Fruit fly (Drosophila melanogaster) whole organism, embryonic: ENCODE measurements around the gene JIL-1.

Experiments
- Adf1 ChIP-seq: fragments of 200-800 bp; sonication (Bioruptor generic); IDR thresholded peaks from 2 replicates; pipeline ENCODE4 v1.3.6; 2022; ENCODE audit warnings: missing biosample characterization, missing genetic modification characterization
- Asciz ChIP-seq: fragments of 200-800 bp; sonication (Bioruptor generic); optimal IDR thresholded peaks from 2 replicates; lab custom pipeline; 2017; ENCODE audit warnings: missing biosample characterization, mild to moderate bottlenecking, missing genetic modification characterization, missing genetic modification reagents
- CG10267 ChIP-seq: fragments of 200-800 bp; sonication (Bioruptor generic); optimal IDR thresholded peaks from 2 replicates; lab custom pipeline; 2018; ENCODE audit warnings: missing biosample characterization, mild to moderate bottlenecking, missing genetic modification characterization, moderate library complexity
- CG10979 ChIP-seq: fragments of 200-800 bp; sonication (Bioruptor generic); optimal IDR thresholded peaks from 2 replicates; lab custom pipeline; 2018; ENCODE audit warnings: missing biosample characterization, mild to moderate bottlenecking, missing genetic modification characterization, moderate library complexity
- CG12219 ChIP-seq: fragments of 200-800 bp; sonication (Bioruptor generic); optimal IDR thresholded peaks from 3 replicates; lab custom pipeline; 2018; ENCODE audit warnings: missing biosample characterization, mild to moderate bottlenecking, missing genetic modification characterization
- CG12659 ChIP-seq: fragments of 200-800 bp; sonication (Bioruptor generic); optimal IDR thresholded peaks from 3 replicates; lab custom pipeline; 2017; ENCODE audit warnings: mild to moderate bottlenecking, missing biosample characterization, missing genetic modification reagents, missing genetic modification characterization
- CG16813 ChIP-seq: fragments of 200-800 bp; sonication (Bioruptor generic); IDR thresholded peaks from 3 replicates; pipeline ENCODE4 v1.3.6; 2022; ENCODE audit warnings: missing biosample characterization, missing genetic modification characterization; ENCODE audit not compliant: partially characterized antibody
- CG17612 ChIP-seq: fragments of 200-800 bp; sonication (Bioruptor generic); IDR thresholded peaks from 2 replicates; pipeline ENCODE4 v1.3.6; 2022; ENCODE audit warnings: missing biosample characterization, missing genetic modification characterization
- CG17829 ChIP-seq: fragments of 200-800 bp; optimal IDR thresholded peaks from 2 replicates; lab custom pipeline; 2019; ENCODE audit warnings: missing biosample characterization, mild to moderate bottlenecking, missing genetic modification characterization, moderate library complexity
- CG17912 ChIP-seq: fragments of 200-800 bp; sonication (Bioruptor generic); optimal IDR thresholded peaks from 2 replicates; lab custom pipeline; 2018; ENCODE audit warnings: missing biosample characterization, mild to moderate bottlenecking, missing genetic modification characterization
- CG18599 ChIP-seq: fragments of 200-800 bp; sonication (Bioruptor generic); optimal IDR thresholded peaks from 3 replicates; lab custom pipeline; 2017; ENCODE audit warnings: missing biosample characterization, missing genetic modification characterization, mild to moderate bottlenecking, moderate library complexity, missing genetic modification reagents
- CG18619 ChIP-seq: fragments of 200-800 bp; sonication (Bioruptor generic); optimal IDR thresholded peaks from 3 replicates; lab custom pipeline; 2017; ENCODE audit warnings: missing biosample characterization, mild to moderate bottlenecking, missing genetic modification characterization
- CG2875 ChIP-seq: fragments of 200-800 bp; sonication (Bioruptor generic); optimal IDR thresholded peaks from 2 replicates; lab custom pipeline; 2017; ENCODE audit warnings: missing biosample characterization, mild to moderate bottlenecking, missing genetic modification characterization, missing genetic modification reagents
- CG34422 ChIP-seq: fragments of 200-800 bp; sonication (Bioruptor generic); IDR thresholded peaks from 3 replicates; pipeline ENCODE4 v1.3.6; 2022; ENCODE audit warnings: missing biosample characterization, missing genetic modification characterization
- CG3838 ChIP-seq: fragments of 200-800 bp; sonication (Bioruptor generic); optimal IDR thresholded peaks from 3 replicates; lab custom pipeline; 2016; ENCODE audit warnings: missing biosample characterization, missing genetic modification characterization
- CG4404 ChIP-seq: fragments of 200-800 bp; sonication (Bioruptor generic); IDR thresholded peaks from 2 replicates; pipeline ENCODE4 v1.3.6; 2022; ENCODE audit warnings: missing biosample characterization, missing genetic modification characterization
- CG7745 ChIP-seq: fragments of 200-800 bp; sonication (Bioruptor generic); optimal IDR thresholded peaks from 2 replicates; lab custom pipeline; 2018; ENCODE audit warnings: missing biosample characterization, mild to moderate bottlenecking, missing genetic modification characterization, moderate library complexity
- CG8388 ChIP-seq: fragments of 200-800 bp; sonication (Bioruptor generic); optimal IDR thresholded peaks from 2 replicates; lab custom pipeline; 2019; ENCODE audit warnings: missing biosample characterization, mild to moderate bottlenecking, missing genetic modification characterization, moderate library complexity
- CTCF ChIP-seq: fragments of 200-800 bp; sonication (Bioruptor generic); optimal IDR thresholded peaks from 2 replicates; lab custom pipeline; 2017; ENCODE audit warnings: missing biosample characterization, mild to moderate bottlenecking, missing genetic modification characterization, moderate library complexity
- D19A ChIP-seq: fragments of 200-800 bp; optimal IDR thresholded peaks from 3 replicates; lab custom pipeline; 2019; ENCODE audit warnings: missing biosample characterization, mild to moderate bottlenecking, missing genetic modification characterization, moderate library complexity
- Dad ChIP-seq: fragments of 200-800 bp; sonication (Bioruptor generic); optimal IDR thresholded peaks from 3 replicates; lab custom pipeline; 2016; ENCODE audit warnings: missing biosample characterization, missing genetic modification characterization
- Dek ChIP-seq: fragments of 200-800 bp; sonication (Bioruptor generic); optimal IDR thresholded peaks from 3 replicates; lab custom pipeline; 2019; ENCODE audit warnings: missing biosample characterization, mild to moderate bottlenecking, missing genetic modification characterization, moderate library complexity
- Dll ChIP-seq: fragments of 200-800 bp; sonication (Bioruptor generic); IDR thresholded peaks from 4 replicates; pipeline ENCODE4 v1.3.6; 2022; ENCODE audit warnings: missing biosample characterization, missing genetic modification characterization; ENCODE audit not compliant: partially characterized antibody
- E2f1 ChIP-seq: fragments of 200-800 bp; sonication (Bioruptor generic); IDR thresholded peaks from 2 replicates; pipeline ENCODE4 v1.3.6; 2022; ENCODE audit warnings: missing biosample characterization, missing genetic modification characterization
- Fer1 ChIP-seq: fragments of 200-800 bp; sonication (Bioruptor generic); optimal IDR thresholded peaks from 2 replicates; lab custom pipeline; 2017; ENCODE audit warnings: missing biosample characterization, mild to moderate bottlenecking, missing genetic modification characterization
- Hand ChIP-seq: fragments of 200-800 bp; sonication (Bioruptor generic); optimal IDR thresholded peaks from 2 replicates; lab custom pipeline; 2017; ENCODE audit warnings: mild to moderate bottlenecking, missing biosample characterization, missing genetic modification reagents, missing genetic modification characterization
- Poxn ChIP-seq: fragments of 200-800 bp; sonication (Bioruptor generic); IDR thresholded peaks from 2 replicates; pipeline ENCODE4 v1.3.6; 2022; ENCODE audit warnings: missing biosample characterization, missing genetic modification characterization
- Sry-β ChIP-seq: fragments of 200-800 bp; sonication (Bioruptor generic); optimal IDR thresholded peaks from 2 replicates; lab custom pipeline; 2018; ENCODE audit warnings: missing biosample characterization, mild to moderate bottlenecking, missing genetic modification characterization, moderate library complexity
- ab ChIP-seq: fragments of 200-800 bp; sonication (Bioruptor generic); optimal IDR thresholded peaks from 2 replicates; lab custom pipeline; 2016; ENCODE audit warnings: missing biosample characterization, missing genetic modification characterization
- caup ChIP-seq: fragments of 200-800 bp; sonication (Bioruptor generic); optimal IDR thresholded peaks from 3 replicates; lab custom pipeline; 2017; ENCODE audit warnings: missing biosample characterization, mild to moderate bottlenecking, missing genetic modification characterization, moderate library complexity; ENCODE audit not compliant: severe bottlenecking
- chif ChIP-seq, 2 experiments: fragments of 200-800 bp; sonication (Bioruptor generic); optimal IDR thresholded peaks; 3 replicates each; lab custom pipeline; 2016; ENCODE audit warnings: missing biosample characterization in 2 of 2, missing genetic modification characterization in 2 of 2
- chinmo ChIP-seq: fragments of 200-800 bp; sonication (Bioruptor generic); IDR thresholded peaks from 4 replicates; pipeline ENCODE4 v1.3.6; 2022; ENCODE audit warnings: missing biosample characterization, missing genetic modification characterization; ENCODE audit not compliant: partially characterized antibody
- disco-r ChIP-seq: fragments of 200-800 bp; sonication (Bioruptor generic); optimal IDR thresholded peaks from 2 replicates; lab custom pipeline; 2016; ENCODE audit warnings: missing biosample characterization, missing genetic modification characterization
- fu2 ChIP-seq: fragments of 200-800 bp; sonication (Bioruptor generic); optimal IDR thresholded peaks from 2 replicates; lab custom pipeline; 2016; ENCODE audit warnings: missing biosample characterization, missing genetic modification characterization
- gfzf ChIP-seq: fragments of 200-800 bp; sonication (Bioruptor generic); optimal IDR thresholded peaks from 2 replicates; lab custom pipeline; 2016; ENCODE audit warnings: missing biosample characterization, mild to moderate bottlenecking, missing genetic modification characterization, moderate library complexity
- kay ChIP-seq: fragments of 200-800 bp; sonication (Bioruptor generic); optimal IDR thresholded peaks from 2 replicates; lab custom pipeline; 2016; ENCODE audit warnings: missing biosample characterization, missing genetic modification characterization
- kni ChIP-seq: fragments of 200-800 bp; sonication (Bioruptor generic); optimal IDR thresholded peaks from 3 replicates; lab custom pipeline; 2017; ENCODE audit warnings: mild to moderate bottlenecking, missing biosample characterization, missing genetic modification reagents, missing genetic modification characterization
- lov ChIP-seq, 2 experiments: fragments of 200-800 bp in 1 of 2; fragments of >200 bp in 1 of 2; sonication (Bioruptor generic) in 1 of 2; IDR thresholded peaks in 1 of 2; optimal IDR thresholded peaks in 1 of 2; 2 replicates in 1 of 2; 3 replicates in 1 of 2; pipeline versions ENCODE4 v1.3.6 to Lab custom; 2017 to 2022; ENCODE audit warnings: missing biosample characterization in 1 of 2, missing genetic modification characterization in 1 of 2
- maf-S ChIP-seq: fragments of 200-800 bp; sonication (Bioruptor generic); optimal IDR thresholded peaks from 2 replicates; lab custom pipeline; 2016; ENCODE audit warnings: missing biosample characterization, missing genetic modification characterization
- oc ChIP-seq: fragments of 200-800 bp; sonication (Bioruptor generic); optimal IDR thresholded peaks from 2 replicates; lab custom pipeline; 2018; ENCODE audit warnings: missing biosample characterization, mild to moderate bottlenecking, missing genetic modification characterization, moderate library complexity
- onecut ChIP-seq: fragments of 200-800 bp; sonication (Bioruptor generic); IDR thresholded peaks from 2 replicates; pipeline ENCODE4 v1.3.6; 2022; ENCODE audit warnings: missing biosample characterization, missing genetic modification characterization
- pan ChIP-seq, 4 experiments: fragments of >200 bp in 3 of 4; fragments of 200-800 bp in 1 of 4; sonication (Bioruptor generic) in 1 of 4; optimal IDR thresholded peaks in 3 of 4; IDR thresholded peaks in 1 of 4; 2 replicates each; pipeline versions ENCODE4 v1.3.6 to Lab custom; 2017 to 2022; ENCODE audit warnings: missing biosample characterization in 2 of 4, missing genetic modification characterization in 2 of 4, mixed read lengths in 1 of 4
- ro ChIP-seq: fragments of 200-800 bp; sonication (Bioruptor generic); IDR thresholded peaks from 2 replicates; pipeline ENCODE4 v1.3.6; 2022; ENCODE audit warnings: missing biosample characterization, missing genetic modification characterization
- stwl ChIP-seq: fragments of 200-800 bp; sonication (Bioruptor generic); optimal IDR thresholded peaks from 3 replicates; lab custom pipeline; 2018; ENCODE audit warnings: missing biosample characterization, mild to moderate bottlenecking, missing genetic modification characterization, moderate library complexity
- tll ChIP-seq, 2 experiments: fragments of 200-800 bp in 1 of 2; fragments of >200 bp in 1 of 2; sonication (Bioruptor generic) in 1 of 2; optimal IDR thresholded peaks; 2 replicates each; lab custom pipeline; 2017 to 2019; ENCODE audit warnings: missing biosample characterization in 2 of 2, missing genetic modification characterization in 2 of 2, mild to moderate bottlenecking in 1 of 2, moderate library complexity in 1 of 2
- unpg ChIP-seq: fragments of 200-800 bp; sonication (Bioruptor generic); optimal IDR thresholded peaks from 3 replicates; lab custom pipeline; 2018; ENCODE audit warnings: missing biosample characterization, mild to moderate bottlenecking, missing genetic modification characterization, moderate library complexity
- vfl ChIP-seq: fragments of 200-800 bp; sonication (Bioruptor generic); optimal IDR thresholded peaks from 2 replicates; lab custom pipeline; 2016; ENCODE audit warnings: missing biosample characterization, missing genetic modification characterization
- zen ChIP-seq: fragments of 200-800 bp; sonication (Bioruptor generic); optimal IDR thresholded peaks from 3 replicates; lab custom pipeline; 2018; ENCODE audit warnings: missing biosample characterization, mild to moderate bottlenecking, missing genetic modification characterization, moderate library complexity

Gene JIL-1

dm6 chr3L:11093046-11093520, at the start of gene JIL-1:
Gene JIL-1, minus strand, starts transcription at chr3L:11093193.
- TF ChIP-seq unpg, result peak; percentile 30
- TF ChIP-seq onecut, result peak; percentile 56
- TF ChIP-seq CG34422 (GFP tag; lab: Robert Waterston, UW), result peak; percentile 81
- TF ChIP-seq disco-r (GFP tag; lab: Kevin White, UChicago), result no peak
- TF ChIP-seq Fer1 (GFP tag; lab: Kevin White, UChicago), result peak; percentile 60
- peak; percentile 65 for TF ChIP-seq E2f1 (GFP tag; lab: Robert Waterston, UW)
- no peak for TF ChIP-seq CG12219 (GFP tag; lab: Kevin White, UChicago)
- no peak for TF ChIP-seq CG17612
- no peak for TF ChIP-seq gfzf (GFP tag; lab: Kevin White, UChicago)
- TF ChIP-seq CG17829 (tag; lab: Kevin White, UChicago), result peak; percentile 55
- peak; percentile 75 for TF ChIP-seq CG12659
- TF ChIP-seq CG3838 (GFP tag; lab: Kevin White, UChicago), result no peak
- TF ChIP-seq stwl (tag; lab: Kevin White, UChicago), result peak; percentile 66
- TF ChIP-seq CG8388 (GFP tag; lab: Kevin White, UChicago), result peak; percentile 2
- TF ChIP-seq maf-S (GFP tag; lab: Kevin White, UChicago), result no peak
- TF ChIP-seq CG7745 (tag; lab: Kevin White, UChicago), result no peak
- peak; percentile 67; the same call in 2 of the 4 replicates for TF ChIP-seq chinmo (GFP tag; lab: Robert Waterston, UW)
- TF ChIP-seq Sry-β (GFP tag; lab: Kevin White, UChicago), result peak; percentile 4
- no peak for TF ChIP-seq CTCF (GFP tag; lab: Kevin White, UChicago)
- TF ChIP-seq CG17912 (GFP tag; lab: Kevin White, UChicago), result peak; percentile 19
- TF ChIP-seq CG18619, result peak; percentile 41
- TF ChIP-seq CG16813 (GFP tag; lab: Robert Waterston, UW), result peak; percentile 89
- peak; percentile 32 for TF ChIP-seq kay (GFP tag; lab: Kevin White, UChicago)
- TF ChIP-seq CG18599 (GFP tag; lab: Kevin White, UChicago), result peak; percentile 72
- TF ChIP-seq Hand (GFP tag; lab: Kevin White, UChicago), result no peak
- peak; percentile 33 for TF ChIP-seq Asciz (GFP tag; lab: Kevin White, UChicago)
- TF ChIP-seq ro (GFP tag; lab: Robert Waterston, UW), result no peak
- no peak for TF ChIP-seq tll (GFP tag; optimal IDR thresholded peaks at IDR 0.05; lab: Kevin White, UChicago)
- TF ChIP-seq caup, result peak; percentile 29
- peak; percentile 85 for TF ChIP-seq Dll (GFP tag; lab: Robert Waterston, UW)
- TF ChIP-seq Poxn (GFP tag; lab: Robert Waterston, UW), result no peak
- TF ChIP-seq chif (GFP tag; optimal IDR thresholded peaks at IDR 0.05; lab: Kevin White, UChicago), result peak; percentile 2 to 20
- peak; percentile 53 for TF ChIP-seq fu2 (GFP tag; lab: Kevin White, UChicago)
- TF ChIP-seq pan (optimal IDR thresholded peaks at IDR 0.05; lab: Kevin White, UChicago), result no peak
- peak in 1 of 2 experiments; percentile 68 for TF ChIP-seq pan (GFP tag; optimal IDR thresholded peaks at IDR 0.05 in 1 of 2, IDR thresholded peaks at IDR 0.05 in 1 of 2)
- TF ChIP-seq CG10267, result peak; percentile 96
- TF ChIP-seq ab, result no peak
- no peak for TF ChIP-seq CG2875 (GFP tag; lab: Kevin White, UChicago)
- TF ChIP-seq CG4404 (GFP tag; lab: Robert Waterston, UW), result peak; percentile 54; the same call in 1 of the 2 replicates
- peak; percentile 55 for TF ChIP-seq zen (tag; lab: Kevin White, UChicago)
- peak; percentile 64 for TF ChIP-seq vfl (GFP tag; lab: Kevin White, UChicago)
- peak; percentile 65 for TF ChIP-seq Dek
- TF ChIP-seq D19A (tag; lab: Kevin White, UChicago), result no peak
- peak; percentile 55; the same call in 1 of the 2 replicates for TF ChIP-seq Adf1
- no peak for TF ChIP-seq kni (GFP tag; lab: Kevin White, UChicago)
- peak; percentile 17 for TF ChIP-seq oc
- TF ChIP-seq CG10979 (tag; lab: Kevin White, UChicago), result peak; percentile 34
- no peak for TF ChIP-seq lov (optimal IDR thresholded peaks at IDR 0.05; lab: Kevin White, UChicago)
- TF ChIP-seq lov (GFP tag; IDR thresholded peaks at IDR 0.05; lab: Robert Waterston, UW), result peak; percentile 61; the same call in 1 of the 3 replicates
- peak; percentile 69 for TF ChIP-seq Dad (GFP tag; lab: Kevin White, UChicago)
